Worm (Caenorhabditis elegans) whole organism, L1 larva: ENCODE measurements around the gene sup-36.

Experiments used
- C16A3.4 ChIP-seq: fragments of 150-350 bp; optimal IDR thresholded peaks from 2 replicates; lab custom pipeline; 2014; ENCODE audit warnings: missing biosample characterization, missing genetic modification characterization
- F16B12.6 ChIP-seq: fragments of 150-350 bp; optimal IDR thresholded peaks from 2 replicates; lab custom pipeline; 2014; ENCODE audit warnings: missing biosample characterization, missing genetic modification characterization
- Y116A8C.19 ChIP-seq: sonication (generic microtip); optimal IDR thresholded peaks from 2 replicates; lab custom pipeline; 2016; ENCODE audit warnings: missing compliant biosample characterization, missing genetic modification characterization, borderline replicate concordance
- aha-1 ChIP-seq: fragments of 150-350 bp; optimal IDR thresholded peaks from 2 replicates; lab custom pipeline; 2014; ENCODE audit warnings: missing biosample characterization, missing genetic modification characterization
- aly-2 ChIP-seq: fragments of 150-350 bp; optimal IDR thresholded peaks from 2 replicates; lab custom pipeline; 2014; ENCODE audit warnings: missing biosample characterization, missing genetic modification characterization
- blmp-1 ChIP-seq: fragments of 150-350 bp; optimal IDR thresholded peaks from 2 replicates; lab custom pipeline; 2014; ENCODE audit warnings: missing biosample characterization, missing genetic modification characterization
- ceh-82 ChIP-seq, 3 experiments: fragments of 150-350 bp in 1 of 3; sonication (generic microtip) in 2 of 3; optimal IDR thresholded peaks; 2 replicates each; lab custom pipeline; 2014 to 2017; ENCODE audit warnings: missing biosample characterization in 3 of 3, missing genetic modification characterization in 3 of 3
- ceh-88 ChIP-seq: fragments of 200-800 bp; sonication (Bioruptor generic); IDR thresholded peaks from 2 replicates; pipeline ENCODE4 v1.3.6; 2022; ENCODE audit warnings: missing genetic modification characterization, missing compliant biosample characterization
- ceh-90 ChIP-seq: sonication (generic microtip); optimal IDR thresholded peaks from 2 replicates; lab custom pipeline; 2016; ENCODE audit warnings: missing genetic modification characterization, missing compliant biosample characterization
- ces-1 ChIP-seq: fragments of 150-350 bp; optimal IDR thresholded peaks from 2 replicates; lab custom pipeline; 2014; ENCODE audit warnings: missing biosample characterization, missing genetic modification reagents, missing genetic modification characterization
- dpl-1 ChIP-seq, 3 experiments: fragments of 150-350 bp in 2 of 3; sonication (generic microtip) in 1 of 3; optimal IDR thresholded peaks; 2 replicates each; lab custom pipeline; 2014 to 2017; ENCODE audit warnings: missing biosample characterization in 3 of 3, missing genetic modification characterization in 3 of 3, missing genetic modification reagents in 3 of 3
- efl-1 ChIP-seq, 4 experiments: fragments of 150-350 bp; optimal IDR thresholded peaks in 3 of 4; peaks in 1 of 4; 1 replicate in 1 of 4; 2 replicates in 3 of 4; lab custom pipeline; 2014; ENCODE audit warnings: missing biosample characterization in 2 of 4, missing genetic modification characterization in 2 of 4, missing genetic modification reagents in 2 of 4
- egl-27 ChIP-seq, 2 experiments: fragments of 150-350 bp in 1 of 2; sonication (generic microtip); optimal IDR thresholded peaks; 3 replicates each; lab custom pipeline; 2017 to 2018; ENCODE audit warnings: missing biosample characterization in 2 of 2, missing genetic modification characterization in 2 of 2, missing genetic modification reagents in 2 of 2
- elt-2 ChIP-seq: sonication (generic microtip); optimal IDR thresholded peaks from 2 replicates; lab custom pipeline; 2016; ENCODE audit warnings: missing genetic modification characterization, mild to moderate bottlenecking, inconsistent platforms, missing compliant biosample characterization, missing genetic modification reagents
- elt-3 ChIP-seq, 6 experiments: fragments of 150-350 bp in 1 of 6; sonication (generic microtip); optimal IDR thresholded peaks; 2 replicates each; lab custom pipeline; 2017 to 2018; ENCODE audit warnings: missing biosample characterization in 6 of 6, missing genetic modification characterization in 6 of 6, inconsistent platforms in 1 of 6
- fos-1 ChIP-seq: fragments of 150-350 bp; optimal IDR thresholded peaks from 2 replicates; lab custom pipeline; 2014; ENCODE audit warnings: missing biosample characterization, missing genetic modification characterization
- hpl-2 ChIP-seq: fragments of 150-350 bp; optimal IDR thresholded peaks from 2 replicates; lab custom pipeline; 2014; ENCODE audit warnings: missing biosample characterization, missing genetic modification reagents, missing genetic modification characterization
- lin-14 ChIP-seq: fragments of 200-800 bp; sonication (Bioruptor generic); optimal IDR thresholded peaks from 2 replicates; lab custom pipeline; 2018; ENCODE audit warnings: mild to moderate bottlenecking, missing genetic modification characterization, moderate library complexity, missing compliant biosample characterization
- lin-15B ChIP-seq: fragments of 150-350 bp; sonication (generic microtip); optimal IDR thresholded peaks from 3 replicates; lab custom pipeline; 2014; ENCODE audit warnings: missing biosample characterization, missing genetic modification characterization
- lin-35 ChIP-seq, 2 experiments: fragments of 150-350 bp; optimal IDR thresholded peaks; 2 replicates each; lab custom pipeline; 2014; ENCODE audit warnings: missing biosample characterization in 2 of 2, missing genetic modification characterization in 2 of 2, missing genetic modification reagents in 2 of 2
- lsy-2 ChIP-seq, 2 experiments: fragments of 150-350 bp; optimal IDR thresholded peaks; 2 replicates each; lab custom pipeline; 2014; ENCODE audit warnings: missing biosample characterization in 2 of 2, missing genetic modification characterization in 2 of 2
- mab-9 ChIP-seq: fragments of 200-800 bp; sonication (Bioruptor generic); IDR thresholded peaks from 2 replicates; pipeline ENCODE4 v1.3.6; 2022; ENCODE audit warnings: missing genetic modification reagents, missing genetic modification characterization, missing compliant biosample characterization
- mdl-1 ChIP-seq, 2 experiments: fragments of 150-350 bp; optimal IDR thresholded peaks; 2 replicates each; lab custom pipeline; 2014 to 2017; ENCODE audit warnings: missing biosample characterization in 2 of 2, missing genetic modification characterization in 2 of 2, inconsistent platforms in 1 of 2
- nhr-20 ChIP-seq: sonication (generic microtip); optimal IDR thresholded peaks from 2 replicates; lab custom pipeline; 2016; ENCODE audit warnings: mild to moderate bottlenecking, missing genetic modification characterization, missing compliant biosample characterization
- nhr-237 ChIP-seq: fragments of 150-350 bp; optimal IDR thresholded peaks from 2 replicates; lab custom pipeline; 2014; ENCODE audit warnings: missing biosample characterization, missing genetic modification characterization
- nhr-90 ChIP-seq: sonication (generic microtip); optimal IDR thresholded peaks from 2 replicates; lab custom pipeline; 2016; ENCODE audit warnings: mild to moderate bottlenecking, missing genetic modification characterization, missing compliant biosample characterization; ENCODE audit not compliant: poor library complexity
- pqm-1 ChIP-seq: sonication (generic microtip); optimal IDR thresholded peaks from 3 replicates; lab custom pipeline; 2017; ENCODE audit warnings: missing biosample characterization, missing genetic modification characterization
- rnt-1 ChIP-seq: sonication (generic microtip); optimal IDR thresholded peaks from 2 replicates; lab custom pipeline; 2016; ENCODE audit warnings: mild to moderate bottlenecking, missing genetic modification characterization, moderate library complexity, missing compliant biosample characterization
- skn-1 ChIP-seq: fragments of 150-350 bp; optimal IDR thresholded peaks from 2 replicates; lab custom pipeline; 2014; ENCODE audit warnings: missing biosample characterization, missing genetic modification characterization
- snu-23 ChIP-seq: sonication (generic microtip); optimal IDR thresholded peaks from 2 replicates; lab custom pipeline; 2016; ENCODE audit warnings: missing genetic modification characterization, missing compliant biosample characterization
- unc-130 ChIP-seq: fragments of 150-350 bp; optimal IDR thresholded peaks from 2 replicates; lab custom pipeline; 2017; ENCODE audit warnings: missing biosample characterization, missing genetic modification characterization, inconsistent platforms
- unc-30 ChIP-seq: sonication (generic microtip); optimal IDR thresholded peaks from 2 replicates; lab custom pipeline; 2017; ENCODE audit warnings: missing biosample characterization, missing genetic modification characterization

Gene sup-36

ce11 chrIV:6601213-6601724, at the start of gene sup-36:
TSS of gene sup-36 (plus strand) at chrIV:6601674.
- no peak for TF ChIP-seq aha-1
- peak; percentile 21 to 25 for TF ChIP-seq efl-1 (optimal IDR thresholded peaks at IDR 0.05; lab: Kevin White, UChicago)
- peak; percentile 22 to 31 for TF ChIP-seq efl-1 (GFP tag; optimal IDR thresholded peaks at IDR 0.05 in 1 of 2; lab: Kevin White, UChicago)
- TF ChIP-seq snu-23 (GFP tag; lab: Kevin White, UChicago), result peak; percentile 28
- no peak for TF ChIP-seq C16A3.4
- no peak for TF ChIP-seq unc-30 (tag; lab: Kevin White, UChicago)
- TF ChIP-seq lin-35 (GFP tag; optimal IDR thresholded peaks at IDR 0.05; lab: Kevin White, UChicago), result peak in 1 of 2 experiments; percentile 45
- no peak for TF ChIP-seq F16B12.6 (tag; lab: Kevin White, UChicago)
- no peak for TF ChIP-seq egl-27 (tag; optimal IDR thresholded peaks at IDR 0.05; lab: Kevin White, UChicago)
- peak in 1 of 3 experiments; percentile 1 for TF ChIP-seq dpl-1 (GFP tag; optimal IDR thresholded peaks at IDR 0.05; lab: Kevin White, UChicago)
- TF ChIP-seq ceh-82 (tag; optimal IDR thresholded peaks at IDR 0.05; lab: Kevin White, UChicago), result peak in 1 of 3 experiments; percentile 18
- peak; percentile 29 for TF ChIP-seq rnt-1 (tag; lab: Kevin White, UChicago)

ce11 chrIV:6552036-6552435, 49.4 kb upstream of the sup-36 start:
- no peak for TF ChIP-seq Y116A8C.19 (tag; lab: Kevin White, UChicago)
- TF ChIP-seq elt-2, result peak; percentile 24
- TF ChIP-seq efl-1 (optimal IDR thresholded peaks at IDR 0.05; lab: Kevin White, UChicago), result no peak
- peak in 1 of 2 experiments; percentile 90 for TF ChIP-seq efl-1 (GFP tag; optimal IDR thresholded peaks at IDR 0.05 in 1 of 2; lab: Kevin White, UChicago)

- TF ChIP-seq elt-2 (peak; percentile 70), lin-14 (peak; percentile 30), mab-9 (GFP tag; lab: Robert Waterston, UW) (no peak), lin-15B (no peak), ceh-88 (GFP tag; lab: Robert Waterston, UW) (no peak), lin-35 (GFP tag; optimal IDR thresholded peaks at IDR 0.05; lab: Kevin White, UChicago) (peak in 1 of 2 experiments; percentile 67), nhr-90 (peak; percentile 45), dpl-1 (GFP tag; optimal IDR thresholded peaks at IDR 0.05; lab: Kevin White, UChicago) (peak in 1 of 3 experiments; percentile 6), elt-3 (tag; optimal IDR thresholded peaks at IDR 0.05; lab: Kevin White, UChicago) (peak in 5 of 6 experiments; percentile 54 to 94 (median 92)), aly-2 (tag; lab: Kevin White, UChicago) (no peak), C16A3.4 (no peak), Y116A8C.19 (tag; lab: Kevin White, UChicago) (no peak), efl-1 (optimal IDR thresholded peaks at IDR 0.05; lab: Kevin White, UChicago) (peak in 1 of 2 experiments; percentile 14), efl-1 (GFP tag; optimal IDR thresholded peaks at IDR 0.05 in 1 of 2; lab: Kevin White, UChicago) (peak in 1 of 2 experiments; percentile 63), nhr-237 (tag; lab: Kevin White, UChicago) (no peak), ceh-90 (tag; lab: Kevin White, UChicago) (no peak), pqm-1 (tag; lab: Kevin White, UChicago) (peak; percentile 66), blmp-1 (tag; lab: Kevin White, UChicago) (peak; percentile 87), nhr-20 (no peak), lsy-2 (tag; optimal IDR thresholded peaks at IDR 0.05; lab: Kevin White, UChicago) (no peak), mdl-1 (tag; optimal IDR thresholded peaks at IDR 0.05; lab: Kevin White, UChicago) (peak in 1 of 2 experiments; percentile 46), ces-1 (GFP tag; lab: Kevin White, UChicago) (no peak), hpl-2 (GFP tag; lab: Kevin White, UChicago) (peak; percentile 29), unc-130 (peak; percentile 28), snu-23 (GFP tag; lab: Kevin White, UChicago) (peak; percentile 19), fos-1 (tag; lab: Kevin White, UChicago) (no peak), skn-1 (no peak)
Measured at ce11 chrIV:6554865-6555264, 46.6 kb upstream of the sup-36 start.
